Worm (Caenorhabditis elegans): ENCODE measurements around the gene C34C12.12.
"Not testable (repeated sequence)": the region's sequence is repeated elsewhere in the genome, so short reads cannot be mapped to it uniquely, and the experiment has no call there.

The C34C12.12 gene

ce11 chrIII:3453486-3453885 lies 492 bp downstream of the C34C12.12 start, which contains the start of gene C34C12.2:
C34C12.2 (plus strand) TSS chrIII:3453786.
- not testable (repeated sequence) for TF ChIP-seq lsy-12, R02D3.7, nhr-77 (tag; optimal IDR thresholded peaks at IDR 0.05)

- TF ChIP-seq nhr-23, tbx-2, skn-1 (tag; optimal IDR thresholded peaks at IDR 0.05): not testable (repeated sequence)
Measured at ce11 chrIII:3454045-3454444, 1.1 kb downstream of the C34C12.12 start, which contains the start of gene C34C12.1. C34C12.1 (plus strand) TSS chrIII:3454345.

DNA sequence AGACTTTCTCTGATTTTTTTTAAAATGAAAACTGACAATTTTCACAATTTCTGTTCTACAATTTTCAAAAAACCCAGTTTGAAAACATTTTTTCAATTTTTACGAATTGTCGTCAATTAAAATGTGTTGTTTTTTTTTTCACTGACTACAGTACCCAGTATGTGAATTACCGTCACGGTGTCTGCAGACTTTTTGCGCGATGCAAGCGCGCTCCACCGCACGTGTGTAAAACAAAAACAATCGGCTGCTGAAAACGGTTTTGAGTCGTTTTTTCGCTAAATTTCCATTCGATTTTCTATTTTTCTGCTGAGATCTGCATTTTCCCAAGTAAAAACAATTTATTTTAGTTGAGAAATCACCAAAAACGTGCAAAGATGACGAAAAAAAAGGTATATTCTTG lies 3.2 kb downstream of the C34C12.12 start:
- TF ChIP-seq pqm-1 (tag; optimal IDR thresholded peaks at IDR 0.05) (peak; percentile 90), nhr-23 (tag; optimal IDR thresholded peaks at IDR 0.05) (peak; percentile 99), snpc-4 (tag; optimal IDR thresholded peaks at IDR 0.05) (peak; percentile 91), nhr-25 (tag; optimal IDR thresholded peaks at IDR 0.05) (peak; percentile 99), fos-1 (tag; optimal IDR thresholded peaks at IDR 0.05) (peak; percentile 77), unc-62 (GFP tag; optimal IDR thresholded peaks at IDR 0.05) (peak; percentile 89), ama-1 (optimal IDR thresholded peaks at IDR 0.05) (peak; percentile 78), lin-39 (tag; optimal IDR thresholded peaks at IDR 0.05) (peak; percentile 94), elt-2 (tag; optimal IDR thresholded peaks at IDR 0.05) (peak; percentile 88), nhr-237 (tag; optimal IDR thresholded peaks at IDR 0.05) (peak; percentile 28), ztf-11 (tag; optimal IDR thresholded peaks at IDR 0.05) (no peak), nhr-76 (tag; optimal IDR thresholded peaks at IDR 0.05) (peak; percentile 83), elt-3 (tag; optimal IDR thresholded peaks at IDR 0.05) (peak; percentile 66 to 95 (median 75)), fkh-10 (GFP tag; optimal IDR thresholded peaks at IDR 0.05) (peak; percentile 90), egl-5 (tag; optimal IDR thresholded peaks at IDR 0.05) (peak; percentile 93), sea-2 (GFP tag; optimal IDR thresholded peaks at IDR 0.05) (no peak), lin-15B (tag; optimal IDR thresholded peaks at IDR 0.05) (peak; percentile 99), ZK546.5 (tag; optimal IDR thresholded peaks at IDR 0.05) (peak; percentile 65), nfya-1 (tag; optimal IDR thresholded peaks at IDR 0.05; ENCODE audit: insufficient read depth) (peak; percentile 99), tbx-2 (tag; optimal IDR thresholded peaks at IDR 0.05) (peak; percentile 95), nhr-67 (tag; optimal IDR thresholded peaks at IDR 0.05) (no peak), ztf-4 (tag; optimal IDR thresholded peaks at IDR 0.05) (peak; percentile 89), daf-12 (tag; optimal IDR thresholded peaks at IDR 0.05) (peak; percentile 38), egl-27 (tag; optimal IDR thresholded peaks at IDR 0.05) (peak; percentile 79), mdl-1 (tag; optimal IDR thresholded peaks at IDR 0.05) (peak; percentile 57), pha-4 (tag; optimal IDR thresholded peaks at IDR 0.05) (peak; percentile 99), eor-1 (tag; optimal IDR thresholded peaks at IDR 0.05) (no peak), R02D3.7 (tag; optimal IDR thresholded peaks at IDR 0.05) (peak; percentile 96), nhr-11 (tag; optimal IDR thresholded peaks at IDR 0.05) (peak; percentile 92), zag-1 (tag; optimal IDR thresholded peaks at IDR 0.05) (peak; percentile 80), skn-1 (tag; optimal IDR thresholded peaks at IDR 0.05) (peak; percentile 93), ceh-9 (tag; optimal IDR thresholded peaks at IDR 0.05) (no peak), nhr-12 (tag; optimal IDR thresholded peaks at IDR 0.05) (no peak), nhr-77 (tag; optimal IDR thresholded peaks at IDR 0.05) (peak; percentile 83), aly-2 (tag; optimal IDR thresholded peaks at IDR 0.05) (peak; percentile 67), unc-39 (tag; optimal IDR thresholded peaks at IDR 0.05) (peak; percentile 13), ceh-82 (tag; optimal IDR thresholded peaks at IDR 0.05) (peak; percentile 92), fkh-2 (tag; optimal IDR thresholded peaks at IDR 0.05) (peak; percentile 48), ceh-28 (tag; optimal IDR thresholded peaks at IDR 0.05) (peak; percentile 90), elt-1 (tag; optimal IDR thresholded peaks at IDR 0.05) (peak; percentile 79), ceh-16 (tag; optimal IDR thresholded peaks at IDR 0.05) (no peak), lsy-12 (tag; optimal IDR thresholded peaks at IDR 0.05) (peak; percentile 99), mml-1 (tag; optimal IDR thresholded peaks at IDR 0.05) (no peak), jun-1 (tag; optimal IDR thresholded peaks at IDR 0.05) (peak; percentile 96), hmg-11 (tag; optimal IDR thresholded peaks at IDR 0.05) (peak; percentile 85), nhr-43 (tag; optimal IDR thresholded peaks at IDR 0.05; ENCODE audit: poor library complexity, severe bottlenecking) (peak; percentile 97), nhr-28 (tag; optimal IDR thresholded peaks at IDR 0.05) (peak; percentile 74)
